Worm (Caenorhabditis elegans): ENCODE measurements around the gene aat-2.

DNA sequence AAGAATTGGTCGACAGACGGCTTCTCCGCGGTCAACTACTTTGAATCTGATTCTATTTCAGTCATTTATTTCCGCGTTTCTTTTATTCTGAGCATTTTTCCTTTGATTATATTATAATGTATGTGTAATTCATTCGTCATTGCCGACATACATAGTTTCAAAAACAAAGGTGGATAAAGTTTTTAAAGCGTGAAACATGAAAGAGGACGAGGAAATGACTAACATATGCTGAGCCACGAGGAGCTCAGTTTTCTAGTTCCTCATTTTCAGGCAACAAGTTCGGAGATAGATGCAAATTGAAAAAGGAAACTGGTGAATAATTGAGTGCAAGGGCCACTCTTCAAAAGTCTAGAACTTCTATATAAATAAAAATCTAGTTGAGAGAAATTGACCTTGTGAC, 22.0 kb upstream of the aat-2 start:
- no peak for TF ChIP-seq ces-1 (GFP tag; optimal IDR thresholded peaks at IDR 0.05)
- TF ChIP-seq elt-3 (tag; optimal IDR thresholded peaks at IDR 0.05): no peak
- TF ChIP-seq unc-62 (GFP tag; optimal IDR thresholded peaks at IDR 0.05): no peak

All from whole organism, mixed stage, embryonic.